Worm (Caenorhabditis elegans) whole organism, L2 larva: Measurements from ENCODE around the gene F46B6.2.

Experiments used
- C34F6.9 ChIP-seq: fragments of 150-350 bp; optimal IDR thresholded peaks from 2 replicates; lab custom pipeline; 2014; ENCODE audit warnings: missing biosample characterization, missing genetic modification characterization
- aly-2 ChIP-seq: fragments of 150-350 bp; optimal IDR thresholded peaks from 2 replicates; lab custom pipeline; 2014; ENCODE audit warnings: missing biosample characterization, missing genetic modification characterization
- ama-1 ChIP-seq: fragments of 150-350 bp; optimal IDR thresholded peaks from 2 replicates; lab custom pipeline; 2018; ENCODE audit warnings: inconsistent platforms
- ceh-16 ChIP-seq: fragments of 150-350 bp; optimal IDR thresholded peaks from 2 replicates; lab custom pipeline; 2014; ENCODE audit warnings: missing biosample characterization, missing genetic modification characterization
- ceh-82 ChIP-seq: fragments of 150-350 bp; optimal IDR thresholded peaks from 2 replicates; lab custom pipeline; 2014; ENCODE audit warnings: missing biosample characterization, missing genetic modification characterization
- crh-2 ChIP-seq: sonication (generic microtip); optimal IDR thresholded peaks from 2 replicates; lab custom pipeline; 2017; ENCODE audit warnings: missing biosample characterization, missing genetic modification characterization
- dmd-4 ChIP-seq: sonication (generic microtip); optimal IDR thresholded peaks from 2 replicates; lab custom pipeline; 2017; ENCODE audit warnings: missing biosample characterization, missing genetic modification characterization
- egl-27 ChIP-seq: sonication (generic microtip); optimal IDR thresholded peaks from 3 replicates; lab custom pipeline; 2017; ENCODE audit warnings: missing biosample characterization, missing genetic modification reagents, missing genetic modification characterization
- elt-1 ChIP-seq: fragments of 150-350 bp; optimal IDR thresholded peaks from 2 replicates; lab custom pipeline; 2014; ENCODE audit warnings: missing biosample characterization, missing genetic modification characterization
- fos-1 ChIP-seq: fragments of 150-350 bp; optimal IDR thresholded peaks from 2 replicates; lab custom pipeline; 2014; ENCODE audit warnings: missing biosample characterization, missing genetic modification characterization
- gmeb-1 ChIP-seq: fragments of 150-350 bp; optimal IDR thresholded peaks from 2 replicates; lab custom pipeline; 2014; ENCODE audit warnings: missing biosample characterization, missing genetic modification characterization
- lin-11 ChIP-seq: fragments of 150-350 bp; sonication (generic microtip); optimal IDR thresholded peaks from 2 replicates; lab custom pipeline; 2014; ENCODE audit warnings: missing biosample characterization, missing genetic modification characterization, inconsistent platforms, mixed read lengths
- lin-13 ChIP-seq: fragments of 150-350 bp; optimal IDR thresholded peaks from 2 replicates; lab custom pipeline; 2014; ENCODE audit warnings: missing biosample characterization, missing genetic modification reagents, missing genetic modification characterization
- lin-39 ChIP-seq: fragments of 150-350 bp; optimal IDR thresholded peaks from 2 replicates; lab custom pipeline; 2014; ENCODE audit warnings: missing biosample characterization, missing genetic modification reagents, missing genetic modification characterization
- lsy-2 ChIP-seq, 2 experiments: fragments of 150-350 bp in 1 of 2; sonication (generic microtip) in 1 of 2; optimal IDR thresholded peaks; 2 replicates each; lab custom pipeline; 2014 to 2017; ENCODE audit warnings: missing biosample characterization in 2 of 2, missing genetic modification characterization in 2 of 2
- mab-5 ChIP-seq: fragments of 150-350 bp; optimal IDR thresholded peaks from 2 replicates; lab custom pipeline; 2014; ENCODE audit warnings: missing biosample characterization, missing genetic modification characterization
- nhr-10 ChIP-seq: sonication (generic microtip); optimal IDR thresholded peaks from 2 replicates; lab custom pipeline; 2017; ENCODE audit warnings: missing biosample characterization, missing genetic modification characterization
- nhr-11 ChIP-seq: fragments of 150-350 bp; optimal IDR thresholded peaks from 2 replicates; lab custom pipeline; 2014; ENCODE audit warnings: missing biosample characterization, missing genetic modification characterization
- nhr-12 ChIP-seq: fragments of 150-350 bp; optimal IDR thresholded peaks from 2 replicates; lab custom pipeline; 2014; ENCODE audit warnings: missing biosample characterization, missing genetic modification characterization
- nhr-129 ChIP-seq: fragments of 150-350 bp; optimal IDR thresholded peaks from 2 replicates; lab custom pipeline; 2014; ENCODE audit warnings: missing biosample characterization, missing genetic modification characterization
- nhr-23 ChIP-seq: fragments of 150-350 bp; optimal IDR thresholded peaks from 2 replicates; lab custom pipeline; 2014; ENCODE audit warnings: missing biosample characterization, missing genetic modification reagents, missing genetic modification characterization
- nhr-25 ChIP-seq: fragments of 150-350 bp; sonication (generic microtip); optimal IDR thresholded peaks from 3 replicates; lab custom pipeline; 2014; ENCODE audit warnings: missing biosample characterization, missing genetic modification characterization
- nhr-6 ChIP-seq: fragments of 150-350 bp; optimal IDR thresholded peaks from 2 replicates; lab custom pipeline; 2014; ENCODE audit warnings: missing biosample characterization, missing genetic modification characterization
- nhr-77 ChIP-seq: fragments of 150-350 bp; optimal IDR thresholded peaks from 2 replicates; lab custom pipeline; 2014; ENCODE audit warnings: missing biosample characterization, missing genetic modification characterization
- peb-1 ChIP-seq: fragments of 150-350 bp; optimal IDR thresholded peaks from 2 replicates; lab custom pipeline; 2014; ENCODE audit warnings: missing biosample characterization, missing genetic modification characterization
- skn-1 ChIP-seq: sonication (generic microtip); optimal IDR thresholded peaks from 2 replicates; lab custom pipeline; 2017; ENCODE audit warnings: missing biosample characterization, missing genetic modification characterization
- sma-3 ChIP-seq: sonication (generic microtip); optimal IDR thresholded peaks from 2 replicates; lab custom pipeline; 2016; ENCODE audit warnings: missing genetic modification reagents, missing genetic modification characterization, missing compliant biosample characterization
- sma-9 ChIP-seq, 2 experiments: fragments of 150-350 bp in 1 of 2; sonication (generic microtip) in 1 of 2; optimal IDR thresholded peaks; 2 replicates each; lab custom pipeline; 2014 to 2016; ENCODE audit warnings: missing genetic modification characterization in 2 of 2, mild to moderate bottlenecking in 1 of 2, missing biosample characterization in 1 of 2, missing compliant biosample characterization in 1 of 2, missing genetic modification reagents in 1 of 2, moderate library complexity in 1 of 2
- snpc-4 ChIP-seq: fragments of 150-350 bp; optimal IDR thresholded peaks from 2 replicates; lab custom pipeline; 2014; ENCODE audit warnings: missing biosample characterization, missing genetic modification characterization
- unc-39 ChIP-seq: fragments of 150-350 bp; optimal IDR thresholded peaks from 2 replicates; lab custom pipeline; 2014; ENCODE audit warnings: missing biosample characterization, missing genetic modification characterization
- unc-62 ChIP-seq: fragments of 150-350 bp; optimal IDR thresholded peaks from 2 replicates; lab custom pipeline; 2014; ENCODE audit warnings: missing biosample characterization, missing genetic modification reagents, missing genetic modification characterization
- ztf-1 ChIP-seq: fragments of 200-800 bp; sonication (Bioruptor generic); conservative IDR thresholded peaks from 2 replicates; pipeline ENCODE4 v1.3.6; 2022; ENCODE audit warnings: missing genetic modification characterization, missing compliant biosample characterization
- ztf-11 ChIP-seq: sonication (generic microtip); optimal IDR thresholded peaks from 2 replicates; lab custom pipeline; 2017; ENCODE audit warnings: missing biosample characterization, missing genetic modification characterization

F46B6.2 gene

ce11 chrV:9744934-9745333 is 27.2 kb upstream of the F46B6.2 start, which contains the start of gene F58E6.13:
TSS of gene F58E6.13 (plus strand) at chrV:9745234.
- no peak for TF ChIP-seq egl-27 (tag; lab: Kevin White, UChicago)
- no peak for TF ChIP-seq fos-1 (tag; lab: Kevin White, UChicago)
- no peak for TF ChIP-seq snpc-4
- no peak for TF ChIP-seq ztf-11 (tag; lab: Kevin White, UChicago)
- no peak for TF ChIP-seq crh-2 (tag; lab: Kevin White, UChicago)
- TF ChIP-seq aly-2 (tag; lab: Kevin White, UChicago), result no peak
- TF ChIP-seq lin-39 (tag; lab: Kevin White, UChicago), result no peak
- no peak for TF ChIP-seq unc-62 (GFP tag; lab: Kevin White, UChicago)
- TF ChIP-seq ztf-1 (GFP tag; lab: Robert Waterston, UW), result no peak
- TF ChIP-seq lin-13 (GFP tag; lab: Kevin White, UChicago), result no peak
- TF ChIP-seq mab-5, result no peak
- TF ChIP-seq nhr-10 (tag; lab: Kevin White, UChicago), result no peak
- no peak for TF ChIP-seq peb-1
- no peak for TF ChIP-seq ceh-82 (tag; lab: Kevin White, UChicago)
- TF ChIP-seq ceh-16 (tag; lab: Kevin White, UChicago), result no peak
- no peak for TF ChIP-seq ama-1 (lab: Kevin White, UChicago)
- no peak for TF ChIP-seq nhr-6 (tag; lab: Kevin White, UChicago)
- no peak for TF ChIP-seq nhr-23 (tag; lab: Kevin White, UChicago)

- no peak for TF ChIP-seq peb-1
- TF ChIP-seq ama-1 (lab: Kevin White, UChicago), result no peak
- no peak for TF ChIP-seq fos-1 (tag; lab: Kevin White, UChicago)
- TF ChIP-seq mab-5, result no peak
- no peak for TF ChIP-seq nhr-6 (tag; lab: Kevin White, UChicago)
- TF ChIP-seq aly-2 (tag; lab: Kevin White, UChicago), result no peak
- no peak for TF ChIP-seq gmeb-1 (tag; lab: Kevin White, UChicago)
These were observed 21.8 kb upstream of the F46B6.2 start, which contains the start of gene F58E6.4 for ce11 chrV:9750308-9750707. TSS of gene F58E6.4 (minus strand) at chrV:9750408.

ce11 chrV:9752918-9753317 is 19.2 kb upstream of the F46B6.2 start, which contains the start of gene F58E6.6:
TSS of gene F58E6.6 (minus strand) at chrV:9753018.
- TF ChIP-seq nhr-77 (tag; lab: Kevin White, UChicago) (no peak), nhr-25 (tag; lab: Kevin White, UChicago) (no peak), lsy-2 (tag; optimal IDR thresholded peaks at IDR 0.05; lab: Kevin White, UChicago) (no peak), lin-13 (GFP tag; lab: Kevin White, UChicago) (no peak)

- no peak for TF ChIP-seq nhr-23 (tag; lab: Kevin White, UChicago)
- TF ChIP-seq sma-9 (GFP tag; optimal IDR thresholded peaks at IDR 0.05; lab: Kevin White, UChicago), result no peak
- no peak for TF ChIP-seq sma-9 (tag; optimal IDR thresholded peaks at IDR 0.05; lab: Kevin White, UChicago)
- TF ChIP-seq nhr-10 (tag; lab: Kevin White, UChicago), result no peak
- no peak for TF ChIP-seq nhr-25 (tag; lab: Kevin White, UChicago)
- no peak for TF ChIP-seq ztf-1 (GFP tag; lab: Robert Waterston, UW)
These were observed 18.5 kb upstream of the F46B6.2 start for ce11 chrV:9753554-9753953.

- TF ChIP-seq ceh-82 (tag; lab: Kevin White, UChicago), result no peak
These were observed 17.6 kb upstream of the F46B6.2 start, which contains the start of gene F58E6.5 for ce11 chrV:9754459-9754858. TSS of gene F58E6.5 (minus strand) at chrV:9754559.

- TF ChIP-seq nhr-6 (tag; lab: Kevin White, UChicago), result no peak
- TF ChIP-seq elt-1, result no peak
- no peak for TF ChIP-seq C34F6.9 (tag; lab: Kevin White, UChicago)
- no peak for TF ChIP-seq ceh-16 (tag; lab: Kevin White, UChicago)
- no peak for TF ChIP-seq nhr-12 (tag; lab: Kevin White, UChicago)
- no peak for TF ChIP-seq ceh-82 (tag; lab: Kevin White, UChicago)
- no peak for TF ChIP-seq gmeb-1 (tag; lab: Kevin White, UChicago)
- TF ChIP-seq dmd-4 (tag; lab: Kevin White, UChicago), result no peak
- TF ChIP-seq nhr-10 (tag; lab: Kevin White, UChicago), result no peak
These were observed 16.4 kb upstream of the F46B6.2 start, which contains the start of gene F58E6.8 for ce11 chrV:9755725-9756124. TSS of gene F58E6.8 (minus strand) at chrV:9755825.

ce11 chrV:9756242-9756641 is 15.8 kb upstream of the F46B6.2 start, which contains the start of gene hrg-3:
TSS of gene hrg-3 (plus strand) at chrV:9756468.
- TF ChIP-seq sma-9 (GFP tag; optimal IDR thresholded peaks at IDR 0.05; lab: Kevin White, UChicago) (peak; percentile 59), sma-9 (tag; optimal IDR thresholded peaks at IDR 0.05; lab: Kevin White, UChicago) (no peak), nhr-129 (peak; percentile 34), unc-39 (tag; lab: Kevin White, UChicago) (no peak), nhr-11 (no peak), elt-1 (no peak), sma-3 (GFP tag; lab: Kevin White, UChicago) (no peak), nhr-10 (tag; lab: Kevin White, UChicago) (no peak), lin-11 (tag; lab: Kevin White, UChicago) (no peak), crh-2 (tag; lab: Kevin White, UChicago) (peak; percentile 50), nhr-23 (tag; lab: Kevin White, UChicago) (no peak), skn-1 (no peak), lin-13 (GFP tag; lab: Kevin White, UChicago) (peak; percentile 9), peb-1 (no peak), fos-1 (tag; lab: Kevin White, UChicago) (peak; percentile 81)
- TF ChIP-seq, all 48 proteins: peak for 5
